Worm (Caenorhabditis elegans) whole organism, young adult: ENCODE data around the gene T11F8.12.

Experiments used
- ama-1 ChIP-seq, 3 experiments: fragments of 150-350 bp in 1 of 3; sonication (generic microtip) in 2 of 3; optimal IDR thresholded peaks; 2 replicates each; lab custom pipeline; 2014 to 2018; ENCODE audit warnings: missing biosample characterization in 2 of 3, missing genetic modification characterization in 2 of 3, missing genetic modification reagents in 2 of 3
- cebp-2 ChIP-seq: fragments of 200-800 bp; sonication (Bioruptor generic); IDR thresholded peaks from 2 replicates; pipeline ENCODE4 v1.3.6; 2022; ENCODE audit warnings: missing genetic modification characterization, missing compliant biosample characterization
- efl-1 ChIP-seq: fragments of 150-350 bp; optimal IDR thresholded peaks from 2 replicates; lab custom pipeline; 2014; ENCODE audit warnings: missing biosample characterization, missing genetic modification reagents, missing genetic modification characterization
- ekl-4 ChIP-seq: fragments of 200-800 bp; sonication (Bioruptor generic); IDR thresholded peaks from 2 replicates; pipeline ENCODE4 v1.3.6; 2022; ENCODE audit warnings: missing genetic modification reagents, missing genetic modification characterization, missing compliant biosample characterization
- gei-17 ChIP-seq: fragments of 200-800 bp; sonication (Bioruptor generic); optimal IDR thresholded peaks from 2 replicates; lab custom pipeline; 2018; ENCODE audit warnings: mild to moderate bottlenecking, missing genetic modification characterization, missing compliant biosample characterization
- him-1 ChIP-seq: sonication (generic microtip); optimal IDR thresholded peaks from 2 replicates; lab custom pipeline; 2016; ENCODE audit warnings: missing genotype, missing genetic modification reagents, missing genetic modification characterization, missing compliant biosample characterization
- lin-54 ChIP-seq: fragments of 200-800 bp; sonication (Bioruptor generic); optimal IDR thresholded peaks from 2 replicates; lab custom pipeline; 2018; ENCODE audit warnings: mild to moderate bottlenecking, missing genetic modification characterization, missing compliant biosample characterization
- rec-8 ChIP-seq, 2 experiments: sonication (generic microtip); optimal IDR thresholded peaks; 2 replicates each; lab custom pipeline; 2016; ENCODE audit warnings: mild to moderate bottlenecking in 2 of 2, missing genetic modification characterization in 2 of 2, missing genetic modification reagents in 2 of 2, missing genotype in 2 of 2, missing biosample characterization in 1 of 2, missing compliant biosample characterization in 1 of 2, moderate library complexity in 1 of 2
- sea-2 ChIP-seq: fragments of 200-800 bp; sonication (Bioruptor generic); IDR thresholded peaks from 2 replicates; pipeline ENCODE4 v1.3.6; 2022; ENCODE audit warnings: missing genetic modification characterization, missing compliant biosample characterization
- tbp1 ChIP-seq: fragments of 200-800 bp; sonication (Bioruptor generic); optimal IDR thresholded peaks from 2 replicates; lab custom pipeline; 2018; ENCODE audit warnings: mild to moderate bottlenecking, missing genetic modification characterization, missing compliant biosample characterization
- unc-130 ChIP-seq: sonication (generic microtip); optimal IDR thresholded peaks from 2 replicates; lab custom pipeline; 2016; ENCODE audit warnings: missing genetic modification reagents, missing genetic modification characterization, missing compliant biosample characterization

- TF ChIP-seq cebp-2 (GFP tag; lab: Robert Waterston, UW) (no peak), unc-130 (GFP tag; lab: Kevin White, UChicago) (no peak), ama-1 (optimal IDR thresholded peaks at IDR 0.05; lab: Kevin White, UChicago) (no peak), ama-1 (GFP tag; optimal IDR thresholded peaks at IDR 0.05; lab: Kevin White, UChicago) (no peak), gei-17 (GFP tag; lab: Kevin White, UChicago) (no peak), rec-8 (tag; optimal IDR thresholded peaks at IDR 0.05; lab: Kevin White, UChicago) (no peak), sea-2 (no peak), tbp1 (GFP tag; lab: Kevin White, UChicago) (no peak), ekl-4 (GFP tag; lab: Robert Waterston, UW) (no peak), lin-54 (no peak), efl-1 (no peak), him-1 (tag; lab: Kevin White, UChicago) (no peak)
These were observed 11.0 kb upstream of the T11F8.12 start for ce11 chrIV:5493135-5493534.
